Worm (Caenorhabditis elegans): Measurements from ENCODE around the gene math-40.
A peak's percentile ranks its signal among the peaks of the same experiment; 100 is the strongest.

math-40 gene

DNA sequence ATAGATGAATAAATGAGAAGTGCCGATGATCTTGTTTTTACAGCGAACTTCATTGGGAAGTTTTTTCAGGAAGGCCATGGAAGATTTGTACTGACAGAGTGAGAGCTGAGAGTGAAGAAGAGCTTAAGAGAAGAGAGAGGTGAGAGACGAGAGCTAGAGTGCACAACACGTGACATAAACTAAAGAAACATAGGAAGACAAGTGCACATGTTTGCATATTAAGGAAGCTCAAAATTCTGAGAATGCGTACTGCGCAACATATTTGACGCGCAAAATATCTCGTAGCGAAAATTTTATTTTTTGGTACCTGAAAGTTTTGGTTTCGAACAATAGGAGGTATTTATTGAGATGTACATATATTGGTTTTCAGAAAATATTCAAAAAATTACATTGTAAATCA lies 22.2 kb upstream of the math-40 start, which contains the start of gene C08F1.8:
TSS of gene C08F1.8 (minus strand) at position 101 of the 400 bp plus-strand sequence.
- no peak for TF ChIP-seq egl-27 (tag; optimal IDR thresholded peaks at IDR 0.05)
- no peak for TF ChIP-seq mdl-1 (tag; optimal IDR thresholded peaks at IDR 0.05)
- no peak for TF ChIP-seq nfya-1 (tag; optimal IDR thresholded peaks at IDR 0.05; ENCODE audit: insufficient read depth)
- no peak for TF ChIP-seq ceh-16 (tag; optimal IDR thresholded peaks at IDR 0.05)
- no peak for TF ChIP-seq ztf-4 (tag; optimal IDR thresholded peaks at IDR 0.05)

DNA sequence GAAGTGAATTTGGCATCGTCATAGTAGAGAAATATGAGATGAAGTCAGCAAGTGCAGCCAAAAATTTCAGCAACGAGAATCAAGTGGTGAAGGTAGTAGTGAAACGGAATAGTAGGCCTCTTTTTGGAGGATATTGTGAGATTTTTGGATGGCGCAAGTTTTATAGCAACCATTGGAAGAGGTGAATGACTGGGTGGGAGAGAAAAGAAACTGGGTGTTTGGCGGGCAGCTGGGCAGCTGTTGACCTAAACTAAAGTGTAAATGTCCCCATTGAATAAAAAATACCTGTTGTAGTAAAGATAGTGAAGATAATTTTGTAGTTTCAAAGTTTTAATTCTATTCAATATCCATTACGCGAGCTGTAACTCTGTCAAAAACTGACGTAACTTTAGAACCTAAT lies 14.4 kb upstream of the math-40 start:
- TF ChIP-seq nhr-25 (tag; optimal IDR thresholded peaks at IDR 0.05) (no peak), R02D3.7 (tag; optimal IDR thresholded peaks at IDR 0.05) (no peak), elt-3 (tag; optimal IDR thresholded peaks at IDR 0.05) (no peak), nhr-28 (tag; optimal IDR thresholded peaks at IDR 0.05) (no peak), unc-62 (GFP tag; optimal IDR thresholded peaks at IDR 0.05) (no peak), lin-39 (tag; optimal IDR thresholded peaks at IDR 0.05) (no peak), elt-2 (tag; optimal IDR thresholded peaks at IDR 0.05) (no peak), ceh-16 (tag; optimal IDR thresholded peaks at IDR 0.05) (no peak), fkh-2 (tag; optimal IDR thresholded peaks at IDR 0.05) (no peak), ama-1 (optimal IDR thresholded peaks at IDR 0.05) (no peak), unc-39 (tag; optimal IDR thresholded peaks at IDR 0.05) (no peak), daf-12 (tag; optimal IDR thresholded peaks at IDR 0.05) (no peak), nhr-43 (tag; optimal IDR thresholded peaks at IDR 0.05; ENCODE audit: poor library complexity, severe bottlenecking) (no peak), nhr-23 (tag; optimal IDR thresholded peaks at IDR 0.05) (no peak), zag-1 (tag; optimal IDR thresholded peaks at IDR 0.05) (no peak), ceh-82 (tag; optimal IDR thresholded peaks at IDR 0.05) (no peak)

DNA sequence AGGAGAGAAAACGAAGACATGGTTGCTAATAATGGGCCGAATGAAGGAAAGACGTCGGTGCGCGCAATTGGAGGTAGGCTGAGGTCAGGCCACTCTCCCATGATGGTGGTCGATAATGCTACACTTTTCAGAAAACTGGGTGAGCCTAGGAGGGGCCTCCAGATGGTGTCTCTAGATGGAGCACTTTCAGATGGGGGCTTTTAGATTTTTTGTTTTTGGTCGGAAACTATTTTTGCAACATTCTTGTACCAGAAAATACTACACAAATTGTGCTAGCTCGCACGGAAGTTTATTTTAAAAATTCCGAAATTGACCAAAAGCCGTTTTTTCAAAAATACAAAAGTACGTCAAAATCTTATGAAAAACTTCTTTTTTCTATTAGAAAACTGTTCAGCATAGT lies 12.1 kb upstream of the math-40 start, which contains the start of gene fbxb-10:
TSS of gene fbxb-10 (minus strand) at position 101 of the 400 bp plus-strand sequence.
- no peak for TF ChIP-seq lsy-12 (tag; optimal IDR thresholded peaks at IDR 0.05)
- no peak for TF ChIP-seq aly-2 (tag; optimal IDR thresholded peaks at IDR 0.05)
- no peak for TF ChIP-seq egl-27 (tag; optimal IDR thresholded peaks at IDR 0.05)
- TF ChIP-seq pqm-1 (tag; optimal IDR thresholded peaks at IDR 0.05): no peak
- no peak for TF ChIP-seq ztf-11 (tag; optimal IDR thresholded peaks at IDR 0.05)
- TF ChIP-seq nhr-67 (tag; optimal IDR thresholded peaks at IDR 0.05): no peak

DNA sequence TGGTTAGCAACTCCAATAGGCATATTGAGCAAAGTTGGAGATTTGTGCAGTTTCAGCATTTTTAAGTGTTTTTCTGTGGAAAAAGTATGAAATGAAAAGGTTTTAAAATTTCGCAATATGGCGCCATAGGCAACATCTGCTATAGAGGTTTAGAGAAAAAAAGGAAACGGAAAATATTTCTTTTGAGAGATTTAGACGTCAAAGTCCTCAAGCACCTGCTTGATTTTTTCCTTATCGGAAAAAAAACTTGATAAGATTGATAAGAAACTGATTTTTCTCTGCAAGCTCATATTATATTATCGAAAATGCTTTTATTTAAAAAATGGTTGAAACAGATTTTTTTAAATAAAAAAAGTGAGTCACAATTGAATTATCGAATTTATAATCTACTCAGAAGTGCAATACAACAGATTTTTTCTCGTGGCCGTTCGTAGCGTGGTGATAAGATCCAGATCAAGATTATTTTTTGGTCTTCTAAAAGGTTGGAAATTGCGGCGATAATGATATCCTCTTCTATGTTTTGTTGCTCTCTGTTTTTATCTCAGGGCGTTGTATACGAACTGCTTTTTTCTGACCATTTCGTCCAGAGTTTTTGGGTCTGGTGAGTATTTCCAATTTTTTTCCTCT lies 10.4 kb upstream of the math-40 start, which contains the start of gene fbxc-19:
TSS of gene fbxc-19 (plus strand) at position 536 of the 627 bp plus-strand sequence.
- no peak for TF ChIP-seq ceh-16 (tag; optimal IDR thresholded peaks at IDR 0.05)
- no peak for TF ChIP-seq lin-39 (tag; optimal IDR thresholded peaks at IDR 0.05)
- TF ChIP-seq jun-1 (tag; optimal IDR thresholded peaks at IDR 0.05): peak; percentile 85
- no peak for TF ChIP-seq ceh-82 (tag; optimal IDR thresholded peaks at IDR 0.05)
- TF ChIP-seq fkh-2 (tag; optimal IDR thresholded peaks at IDR 0.05): no peak
- peak; percentile 53 for TF ChIP-seq egl-5 (tag; optimal IDR thresholded peaks at IDR 0.05)
- peak; percentile 98 for TF ChIP-seq pqm-1 (tag; optimal IDR thresholded peaks at IDR 0.05)
- no peak for TF ChIP-seq nhr-11 (tag; optimal IDR thresholded peaks at IDR 0.05)
- no peak for TF ChIP-seq ztf-11 (tag; optimal IDR thresholded peaks at IDR 0.05)
- no peak for TF ChIP-seq nhr-43 (tag; optimal IDR thresholded peaks at IDR 0.05; ENCODE audit: poor library complexity, severe bottlenecking)
- no peak for TF ChIP-seq ceh-9 (tag; optimal IDR thresholded peaks at IDR 0.05)
- TF ChIP-seq hmg-11 (tag; optimal IDR thresholded peaks at IDR 0.05): peak; percentile 14
- TF ChIP-seq nfya-1 (tag; optimal IDR thresholded peaks at IDR 0.05; ENCODE audit: insufficient read depth): peak; percentile 42
- no peak for TF ChIP-seq ZK546.5 (tag; optimal IDR thresholded peaks at IDR 0.05)
- TF ChIP-seq nhr-67 (tag; optimal IDR thresholded peaks at IDR 0.05): no peak
- TF ChIP-seq nhr-23 (tag; optimal IDR thresholded peaks at IDR 0.05): peak; percentile 62
- no peak for TF ChIP-seq nhr-237 (tag; optimal IDR thresholded peaks at IDR 0.05)
- peak; percentile 99 for TF ChIP-seq elt-2 (tag; optimal IDR thresholded peaks at IDR 0.05)
- TF ChIP-seq skn-1 (tag; optimal IDR thresholded peaks at IDR 0.05): peak; percentile 26
- peak; percentile 26 for TF ChIP-seq mdl-1 (tag; optimal IDR thresholded peaks at IDR 0.05)
- no peak for TF ChIP-seq unc-62 (GFP tag; optimal IDR thresholded peaks at IDR 0.05)
- peak; percentile 31 for TF ChIP-seq nhr-77 (tag; optimal IDR thresholded peaks at IDR 0.05)
- no peak for TF ChIP-seq lsy-12 (tag; optimal IDR thresholded peaks at IDR 0.05)
- TF ChIP-seq nhr-28 (tag; optimal IDR thresholded peaks at IDR 0.05): no peak
- TF ChIP-seq zag-1 (tag; optimal IDR thresholded peaks at IDR 0.05): no peak
- peak; percentile 79 for TF ChIP-seq ceh-28 (tag; optimal IDR thresholded peaks at IDR 0.05)
- no peak for TF ChIP-seq unc-39 (tag; optimal IDR thresholded peaks at IDR 0.05)
- no peak for TF ChIP-seq nhr-25 (tag; optimal IDR thresholded peaks at IDR 0.05)
- no peak for TF ChIP-seq egl-27 (tag; optimal IDR thresholded peaks at IDR 0.05)
- TF ChIP-seq aly-2 (tag; optimal IDR thresholded peaks at IDR 0.05): no peak
- TF ChIP-seq elt-1 (tag; optimal IDR thresholded peaks at IDR 0.05): no peak
- TF ChIP-seq eor-1 (tag; optimal IDR thresholded peaks at IDR 0.05): no peak
- no peak for TF ChIP-seq fkh-10 (GFP tag; optimal IDR thresholded peaks at IDR 0.05)
- no peak for TF ChIP-seq ama-1 (optimal IDR thresholded peaks at IDR 0.05)
- TF ChIP-seq ztf-4 (tag; optimal IDR thresholded peaks at IDR 0.05): no peak
- no peak for TF ChIP-seq daf-12 (tag; optimal IDR thresholded peaks at IDR 0.05)
- no peak for TF ChIP-seq elt-3 (tag; optimal IDR thresholded peaks at IDR 0.05)
- no peak for TF ChIP-seq mml-1 (tag; optimal IDR thresholded peaks at IDR 0.05)
- TF ChIP-seq tbx-2 (tag; optimal IDR thresholded peaks at IDR 0.05): no peak
- TF ChIP-seq nhr-12 (tag; optimal IDR thresholded peaks at IDR 0.05): no peak
- TF ChIP-seq R02D3.7 (tag; optimal IDR thresholded peaks at IDR 0.05): peak; percentile 7
- TF ChIP-seq snpc-4 (tag; optimal IDR thresholded peaks at IDR 0.05): no peak
- TF ChIP-seq fos-1 (tag; optimal IDR thresholded peaks at IDR 0.05): no peak
